Fruit fly (Drosophila melanogaster): ENCODE measurements around the gene CG1677.

The CG1677 gene

DNA sequence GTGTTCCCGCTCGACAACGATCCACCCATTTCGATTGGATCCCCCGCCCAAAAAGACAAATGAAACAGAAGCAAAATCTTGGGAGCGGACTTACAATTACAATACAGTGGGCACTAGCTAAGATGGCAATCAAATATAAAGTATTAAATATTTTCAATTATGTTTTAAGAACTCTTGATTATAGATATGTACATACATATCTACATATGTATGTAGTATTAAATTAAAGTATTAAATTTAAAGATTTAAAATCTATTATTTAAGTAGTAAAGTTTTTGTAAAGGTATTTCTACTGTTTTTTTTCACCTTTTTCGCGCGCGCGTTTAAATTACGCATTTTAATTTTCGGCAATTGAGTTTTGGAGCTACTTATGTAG lies 70.8 kb downstream of the CG1677 start (continued):
- TF ChIP-seq CG31627 (GFP tag; optimal IDR thresholded peaks at IDR 0.05): no peak
- peak; percentile 58 for TF ChIP-seq acj6 (GFP tag; optimal IDR thresholded peaks at IDR 0.05)
- no peak for TF ChIP-seq CG6854 (GFP tag; optimal IDR thresholded peaks at IDR 0.05)
- no peak for TF ChIP-seq CG1621 (tag; optimal IDR thresholded peaks at IDR 0.05)
- peak; percentile 68 for TF ChIP-seq CG10631 (GFP tag; optimal IDR thresholded peaks at IDR 0.05)
- peak; percentile 42 for TF ChIP-seq CG7368 (GFP tag; optimal IDR thresholded peaks at IDR 0.05)
- peak; percentile 69 for TF ChIP-seq CG6808 (GFP tag; optimal IDR thresholded peaks at IDR 0.05)
- TF ChIP-seq ss (GFP tag; optimal IDR thresholded peaks at IDR 0.05): peak; percentile 50 to 55
- TF ChIP-seq salr (GFP tag; optimal IDR thresholded peaks at IDR 0.05): peak in 1 of 2 experiments; percentile 40
- TF ChIP-seq CG4318 (GFP tag; optimal IDR thresholded peaks at IDR 0.05): peak; percentile 10

DNA sequence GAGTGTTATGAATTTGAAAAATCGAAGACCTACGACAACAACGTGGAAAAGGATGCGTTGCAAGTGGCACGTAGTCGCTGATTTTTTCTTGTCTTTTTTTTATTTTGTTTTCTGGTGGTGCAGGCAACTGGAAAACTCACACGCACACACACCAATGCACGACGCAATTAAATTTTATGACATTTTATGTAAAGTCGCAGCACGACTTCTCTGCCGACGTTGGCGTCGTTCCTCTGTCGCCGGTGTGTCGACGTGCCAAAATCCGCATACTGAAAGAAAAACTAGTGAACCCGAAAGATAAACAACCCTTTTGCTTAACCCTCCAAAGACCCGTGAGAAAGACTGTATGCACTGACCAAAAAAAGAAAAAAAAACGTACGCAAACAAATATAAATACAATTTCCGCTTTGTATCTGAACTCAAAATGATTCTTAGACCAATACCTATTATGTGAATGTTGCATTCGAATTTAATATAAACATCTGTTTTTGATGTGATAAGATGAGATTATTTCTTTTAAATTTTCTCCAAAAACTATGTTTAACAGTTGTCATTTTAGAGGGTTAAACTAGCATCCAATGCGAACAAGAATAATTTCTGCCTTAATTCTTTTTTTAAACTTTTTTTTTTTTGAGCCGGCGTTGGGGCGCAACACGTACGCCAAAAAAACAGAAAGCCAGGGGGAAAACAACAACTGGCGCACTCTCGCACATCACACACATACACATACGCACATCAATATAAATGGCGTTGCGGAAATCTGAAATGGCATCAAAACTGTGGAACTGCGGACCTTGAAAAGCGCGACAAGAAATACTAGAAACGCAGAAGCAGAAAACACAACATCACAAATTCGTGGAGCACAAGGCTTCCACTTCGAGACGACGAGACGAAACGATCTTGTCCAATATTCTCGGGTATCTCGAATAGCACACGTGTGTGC lies 71.5 kb downstream of the CG1677 start:
- TF ChIP-seq CG6792 (GFP tag; optimal IDR thresholded peaks at IDR 0.05) (peak; percentile 75), Met (GFP tag; optimal IDR thresholded peaks at IDR 0.05) (peak; percentile 77), acj6 (GFP tag; optimal IDR thresholded peaks at IDR 0.05) (peak; percentile 83), CG11902 (GFP tag; optimal IDR thresholded peaks at IDR 0.05) (peak; percentile 50), lz (GFP tag; optimal IDR thresholded peaks at IDR 0.05) (peak; percentile 69), eg (GFP tag; IDR thresholded peaks at IDR 0.05) (peak; percentile 48; the same call in 1 of the 3 replicates), CG16779 (tag; optimal IDR thresholded peaks at IDR 0.05) (peak; percentile 52), vri (GFP tag; optimal IDR thresholded peaks at IDR 0.05) (peak; percentile 6), esn (GFP tag; optimal IDR thresholded peaks at IDR 0.05) (peak; percentile 77), CG31627 (GFP tag; optimal IDR thresholded peaks at IDR 0.05) (peak; percentile 65), Blimp-1 (GFP tag; optimal IDR thresholded peaks at IDR 0.05) (no peak), CG6854 (GFP tag; optimal IDR thresholded peaks at IDR 0.05) (no peak), CG34406 (GFP tag; optimal IDR thresholded peaks at IDR 0.05) (peak; percentile 71), CG10669 (GFP tag; optimal IDR thresholded peaks at IDR 0.05) (peak; percentile 86), net (GFP tag; optimal IDR thresholded peaks at IDR 0.05) (peak; percentile 73), Smox (GFP tag; optimal IDR thresholded peaks at IDR 0.05) (peak; percentile 76), OdsH (GFP tag; optimal IDR thresholded peaks at IDR 0.05) (peak; percentile 74), CG3919 (GFP tag; optimal IDR thresholded peaks at IDR 0.05) (peak; percentile 81), Sox102F (GFP tag; optimal IDR thresholded peaks at IDR 0.05) (peak; percentile 77), CG8119 (GFP tag; IDR thresholded peaks at IDR 0.05) (peak; percentile 58), dsx (GFP tag; optimal IDR thresholded peaks at IDR 0.05; ENCODE audit: poor library complexity, severe bottlenecking) (no peak), Ets21C (GFP tag; optimal IDR thresholded peaks at IDR 0.05) (peak; percentile 50), svp (GFP tag) (peak; percentile 85), Eip78C (GFP tag) (peak; percentile 97), Hr4 (GFP tag; optimal IDR thresholded peaks at IDR 0.05) (peak; percentile 50), CG6808 (GFP tag; optimal IDR thresholded peaks at IDR 0.05) (peak; percentile 84), salr (GFP tag; optimal IDR thresholded peaks at IDR 0.05) (peak; percentile 53 to 83), CG4318 (GFP tag; optimal IDR thresholded peaks at IDR 0.05) (peak; percentile 24), CG15336 (GFP tag; IDR thresholded peaks at IDR 0.05) (peak; percentile 53; the same call in 1 of the 2 replicates), Hr38 (GFP tag; optimal IDR thresholded peaks at IDR 0.05) (no peak), CG7368 (GFP tag; optimal IDR thresholded peaks at IDR 0.05) (peak; percentile 61), CG9139 (GFP tag; optimal IDR thresholded peaks at IDR 0.05) (peak; percentile 72), fd85E (GFP tag; optimal IDR thresholded peaks at IDR 0.05) (peak; percentile 38), CG8632 (GFP tag; optimal IDR thresholded peaks at IDR 0.05) (peak; percentile 75), CG11762 (GFP tag; optimal IDR thresholded peaks at IDR 0.05; ENCODE audit: insufficient read depth) (peak; percentile 65), cyc (GFP tag; optimal IDR thresholded peaks at IDR 0.05) (peak; percentile 67), CG8319 (GFP tag; optimal IDR thresholded peaks at IDR 0.05) (peak; percentile 7), CG32006 (GFP tag; optimal IDR thresholded peaks at IDR 0.05) (peak; percentile 73), Ets96B (tag; optimal IDR thresholded peaks at IDR 0.05) (peak; percentile 68), spab (GFP tag; optimal IDR thresholded peaks at IDR 0.05) (peak; percentile 74), CG6163 (GFP tag; IDR thresholded peaks at IDR 0.05) (peak; percentile 60), topi (GFP tag; optimal IDR thresholded peaks at IDR 0.05) (peak; percentile 81), CG1621 (tag; optimal IDR thresholded peaks at IDR 0.05) (peak; percentile 62), Eip93F (GFP tag; optimal IDR thresholded peaks at IDR 0.05) (no peak)

All from whole organism, prepupa.